Fruit fly (Drosophila melanogaster) whole organism, prepupa: ENCODE data around the gene CG7304.

Experiments
- Blimp-1 ChIP-seq: fragments of 200-800 bp; sonication (Bioruptor generic); optimal IDR thresholded peaks from 3 replicates; lab custom pipeline; 2017; ENCODE audit warnings: missing biosample characterization, missing genetic modification characterization, mild to moderate bottlenecking, moderate library complexity, missing genetic modification reagents
- CG15336 ChIP-seq: fragments of 200-800 bp; sonication (Bioruptor generic); IDR thresholded peaks from 2 replicates; pipeline ENCODE4 v1.3.6; 2022; ENCODE audit warnings: missing biosample characterization, missing genetic modification characterization
- CG34406 ChIP-seq: fragments of 200-800 bp; sonication (Bioruptor generic); optimal IDR thresholded peaks from 3 replicates; lab custom pipeline; 2016; ENCODE audit warnings: missing biosample characterization, missing genetic modification characterization
- CG3919 ChIP-seq: fragments of 200-800 bp; sonication (Bioruptor generic); optimal IDR thresholded peaks from 3 replicates; lab custom pipeline; 2016; ENCODE audit warnings: missing biosample characterization, missing genetic modification characterization
- CG4318 ChIP-seq: fragments of 200-800 bp; sonication (Bioruptor generic); optimal IDR thresholded peaks from 3 replicates; lab custom pipeline; 2017; ENCODE audit warnings: missing biosample characterization, mild to moderate bottlenecking, missing genetic modification characterization
- CG6163 ChIP-seq: fragments of 200-800 bp; sonication (Bioruptor generic); IDR thresholded peaks from 3 replicates; pipeline ENCODE4 v1.3.6; 2022; ENCODE audit warnings: missing biosample characterization, missing genetic modification characterization
- CG7368 ChIP-seq: fragments of 200-800 bp; sonication (Bioruptor generic); optimal IDR thresholded peaks from 3 replicates; lab custom pipeline; 2016; ENCODE audit warnings: missing biosample characterization, missing genetic modification characterization
- Met ChIP-seq: fragments of 200-800 bp; sonication (Bioruptor generic); optimal IDR thresholded peaks from 3 replicates; lab custom pipeline; 2016; ENCODE audit warnings: missing biosample characterization, missing genetic modification characterization
- fkh ChIP-seq: fragments of 200-800 bp; sonication (Bioruptor generic); optimal IDR thresholded peaks from 3 replicates; lab custom pipeline; 2017; ENCODE audit warnings: missing biosample characterization, mild to moderate bottlenecking, missing genetic modification characterization, moderate library complexity
- net ChIP-seq: fragments of 200-800 bp; sonication (Bioruptor generic); optimal IDR thresholded peaks from 3 replicates; lab custom pipeline; 2016; ENCODE audit warnings: missing biosample characterization, missing genetic modification characterization
- salr ChIP-seq, 2 experiments: fragments of 200-800 bp; sonication (Bioruptor generic); optimal IDR thresholded peaks; 3 replicates each; lab custom pipeline; 2016 to 2018; ENCODE audit warnings: missing biosample characterization in 2 of 2, missing genetic modification characterization in 2 of 2, mild to moderate bottlenecking in 1 of 2
- topi ChIP-seq: fragments of 200-800 bp; sonication (Bioruptor generic); optimal IDR thresholded peaks from 3 replicates; lab custom pipeline; 2016; ENCODE audit warnings: missing biosample characterization, missing genetic modification characterization

dm6 chr3L:15720224-15720623 is 40.7 kb downstream of the CG7304 start:
- TF ChIP-seq CG4318 (no peak), salr (GFP tag; optimal IDR thresholded peaks at IDR 0.05; lab: Kevin White, UChicago) (no peak), CG6163 (GFP tag; lab: Robert Waterston, UW) (no peak), CG3919 (GFP tag; lab: Kevin White, UChicago) (no peak), net (GFP tag; lab: Kevin White, UChicago) (no peak), topi (GFP tag; lab: Kevin White, UChicago) (no peak), CG7368 (no peak), CG15336 (GFP tag; lab: Robert Waterston, UW) (no peak), Blimp-1 (no peak), fkh (no peak), Met (GFP tag; lab: Kevin White, UChicago) (no peak), CG34406 (no peak)
